Worm (Caenorhabditis elegans) whole organism, L2 larva: ENCODE results near the gene mocs-1.
A peak's percentile ranks its signal among the peaks of the same experiment; 100 is the strongest.

ENCODE experiments used
- C34F6.9 ChIP-seq: fragments of 150-350 bp; optimal IDR thresholded peaks from 2 replicates; lab custom pipeline; 2014; ENCODE audit warnings: missing biosample characterization, missing genetic modification characterization
- F13H6.1 ChIP-seq: sonication (generic microtip); optimal IDR thresholded peaks from 2 replicates; lab custom pipeline; 2016; ENCODE audit warnings: missing genetic modification characterization, missing compliant biosample characterization
- R02D3.7 ChIP-seq: fragments of 150-350 bp; optimal IDR thresholded peaks from 2 replicates; lab custom pipeline; 2014; ENCODE audit warnings: missing biosample characterization, missing genetic modification characterization
- Y55F3AM.14 ChIP-seq: fragments of 200-800 bp; sonication (Bioruptor generic); optimal IDR thresholded peaks from 2 replicates; lab custom pipeline; 2018; ENCODE audit warnings: mild to moderate bottlenecking, missing genetic modification characterization, missing compliant biosample characterization
- alr-1 ChIP-seq: fragments of 150-350 bp; optimal IDR thresholded peaks from 2 replicates; lab custom pipeline; 2014; ENCODE audit warnings: missing biosample characterization, missing genetic modification characterization
- ama-1 ChIP-seq: fragments of 150-350 bp; optimal IDR thresholded peaks from 2 replicates; lab custom pipeline; 2018; ENCODE audit warnings: inconsistent platforms
- blmp-1 ChIP-seq: sonication (generic microtip); optimal IDR thresholded peaks from 2 replicates; lab custom pipeline; 2017; ENCODE audit warnings: missing genetic modification characterization, mild to moderate bottlenecking, missing compliant biosample characterization, antibody characterized with exemption, moderate library complexity; ENCODE audit not compliant: insufficient read depth
- crh-2 ChIP-seq: sonication (generic microtip); optimal IDR thresholded peaks from 2 replicates; lab custom pipeline; 2017; ENCODE audit warnings: missing biosample characterization, missing genetic modification characterization
- egl-27 ChIP-seq: sonication (generic microtip); optimal IDR thresholded peaks from 3 replicates; lab custom pipeline; 2017; ENCODE audit warnings: missing biosample characterization, missing genetic modification reagents, missing genetic modification characterization
- elt-1 ChIP-seq: fragments of 150-350 bp; optimal IDR thresholded peaks from 2 replicates; lab custom pipeline; 2014; ENCODE audit warnings: missing biosample characterization, missing genetic modification characterization
- fos-1 ChIP-seq: fragments of 150-350 bp; optimal IDR thresholded peaks from 2 replicates; lab custom pipeline; 2014; ENCODE audit warnings: missing biosample characterization, missing genetic modification characterization
- lin-11 ChIP-seq: fragments of 150-350 bp; sonication (generic microtip); optimal IDR thresholded peaks from 2 replicates; lab custom pipeline; 2014; ENCODE audit warnings: missing biosample characterization, missing genetic modification characterization, inconsistent platforms, mixed read lengths
- lsy-2 ChIP-seq, 2 experiments: fragments of 150-350 bp in 1 of 2; sonication (generic microtip) in 1 of 2; optimal IDR thresholded peaks; 2 replicates each; lab custom pipeline; 2014 to 2017; ENCODE audit warnings: missing biosample characterization in 2 of 2, missing genetic modification characterization in 2 of 2
- mab-5 ChIP-seq: fragments of 150-350 bp; optimal IDR thresholded peaks from 2 replicates; lab custom pipeline; 2014; ENCODE audit warnings: missing biosample characterization, missing genetic modification characterization
- mdl-1 ChIP-seq, 2 experiments: fragments of 150-350 bp in 1 of 2; sonication (generic microtip) in 1 of 2; optimal IDR thresholded peaks; 2 replicates each; lab custom pipeline; 2017; ENCODE audit warnings: missing biosample characterization in 2 of 2, missing genetic modification characterization in 2 of 2
- nhr-129 ChIP-seq: fragments of 150-350 bp; optimal IDR thresholded peaks from 2 replicates; lab custom pipeline; 2014; ENCODE audit warnings: missing biosample characterization, missing genetic modification characterization
- nhr-6 ChIP-seq: fragments of 150-350 bp; optimal IDR thresholded peaks from 2 replicates; lab custom pipeline; 2014; ENCODE audit warnings: missing biosample characterization, missing genetic modification characterization
- nhr-77 ChIP-seq: fragments of 150-350 bp; optimal IDR thresholded peaks from 2 replicates; lab custom pipeline; 2014; ENCODE audit warnings: missing biosample characterization, missing genetic modification characterization
- sma-9 ChIP-seq, 2 experiments: fragments of 150-350 bp in 1 of 2; sonication (generic microtip) in 1 of 2; optimal IDR thresholded peaks; 2 replicates each; lab custom pipeline; 2014 to 2016; ENCODE audit warnings: missing genetic modification characterization in 2 of 2, mild to moderate bottlenecking in 1 of 2, missing biosample characterization in 1 of 2, missing compliant biosample characterization in 1 of 2, missing genetic modification reagents in 1 of 2, moderate library complexity in 1 of 2
- snpc-4 ChIP-seq: fragments of 150-350 bp; optimal IDR thresholded peaks from 2 replicates; lab custom pipeline; 2014; ENCODE audit warnings: missing biosample characterization, missing genetic modification characterization
- unc-39 ChIP-seq: fragments of 150-350 bp; optimal IDR thresholded peaks from 2 replicates; lab custom pipeline; 2014; ENCODE audit warnings: missing biosample characterization, missing genetic modification characterization
- unc-55 ChIP-seq: fragments of 150-350 bp; sonication (generic microtip); optimal IDR thresholded peaks from 3 replicates; lab custom pipeline; 2014; ENCODE audit warnings: missing biosample characterization, missing genetic modification reagents, missing genetic modification characterization
- unc-62 ChIP-seq: fragments of 150-350 bp; optimal IDR thresholded peaks from 2 replicates; lab custom pipeline; 2014; ENCODE audit warnings: missing biosample characterization, missing genetic modification reagents, missing genetic modification characterization
- zag-1 ChIP-seq: fragments of 150-350 bp; optimal IDR thresholded peaks from 2 replicates; lab custom pipeline; 2014; ENCODE audit warnings: missing biosample characterization, missing genetic modification characterization
- ztf-4 ChIP-seq: fragments of 150-350 bp; optimal IDR thresholded peaks from 2 replicates; lab custom pipeline; 2014; ENCODE audit warnings: missing biosample characterization, missing genetic modification characterization

mocs-1 gene

DNA sequence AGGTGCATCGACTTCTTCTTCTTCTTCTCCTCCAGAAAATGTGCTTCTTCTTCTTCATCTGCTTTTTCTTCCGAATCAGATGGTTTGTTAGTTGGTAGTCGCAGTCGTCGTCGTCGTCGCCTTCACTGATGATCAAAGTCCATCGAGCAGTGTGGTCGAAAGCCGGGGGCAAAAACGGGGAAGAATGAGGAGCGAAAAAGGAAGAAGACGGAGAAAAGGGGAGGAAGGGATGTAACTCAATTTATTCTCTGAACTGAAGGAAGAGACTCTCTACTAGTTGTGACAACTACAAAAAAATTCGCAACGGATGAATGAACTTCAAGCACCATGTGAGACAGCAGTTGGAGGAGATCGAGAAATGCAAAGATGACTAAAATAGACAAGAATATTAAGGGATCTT, 44.9 kb downstream of the mocs-1 start (continued):
- TF ChIP-seq lsy-2 (tag; optimal IDR thresholded peaks at IDR 0.05; lab: Kevin White, UChicago) (peak in 1 of 2 experiments; percentile 3), alr-1 (tag; lab: Kevin White, UChicago) (no peak), unc-62 (no peak), sma-9 (GFP tag; optimal IDR thresholded peaks at IDR 0.05; lab: Kevin White, UChicago) (peak; percentile 57), sma-9 (tag; optimal IDR thresholded peaks at IDR 0.05; lab: Kevin White, UChicago) (no peak), mab-5 (no peak), crh-2 (tag; lab: Kevin White, UChicago) (no peak)

DNA sequence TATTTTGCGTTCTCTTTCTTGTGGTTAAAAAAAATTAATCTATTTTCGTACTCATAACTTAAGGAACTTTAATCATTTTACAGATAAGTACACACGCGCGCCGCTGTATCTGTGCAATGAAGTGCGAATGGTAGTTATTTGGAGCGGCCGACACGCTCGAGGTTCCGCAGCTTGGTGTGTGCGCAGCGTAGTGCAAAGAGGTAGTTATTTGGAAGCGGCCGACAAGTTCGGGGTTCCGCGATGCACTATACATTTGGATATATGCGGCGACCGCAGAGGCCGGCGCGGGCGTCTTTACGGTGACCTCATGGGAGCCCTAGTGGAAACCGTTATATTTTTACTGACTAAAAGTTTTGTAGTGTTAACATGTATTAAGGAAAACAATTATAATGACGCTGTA, 47.9 kb downstream of the mocs-1 start:
- peak; percentile 33 for TF ChIP-seq snpc-4 (tag; lab: Kevin White, UChicago)
- TF ChIP-seq elt-1 (tag; lab: Kevin White, UChicago), result no peak

DNA sequence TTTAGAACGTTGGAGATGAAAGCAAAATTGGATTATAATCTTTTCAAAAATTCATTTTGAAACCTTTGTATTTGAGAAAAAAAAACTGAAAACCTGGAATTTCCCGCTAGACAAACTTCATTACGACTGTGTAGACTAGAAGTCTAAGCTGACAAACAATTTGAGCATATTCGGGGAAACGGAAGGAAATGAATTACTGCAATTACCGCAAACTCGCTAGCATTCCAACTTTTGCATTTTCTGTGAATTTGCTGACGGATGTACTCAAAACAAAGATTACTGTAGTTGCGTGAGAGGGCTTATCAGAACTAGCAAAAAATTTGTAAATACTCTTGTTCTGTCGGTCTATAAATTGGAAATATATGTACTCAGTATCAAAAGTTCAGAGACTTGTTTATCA, 50.7 kb downstream of the mocs-1 start:
- TF ChIP-seq lin-11 (tag; lab: Kevin White, UChicago), result no peak
- TF ChIP-seq lsy-2 (tag; optimal IDR thresholded peaks at IDR 0.05; lab: Kevin White, UChicago), result peak in 1 of 2 experiments; percentile 41
- TF ChIP-seq, all 48 proteins: peak for 1

DNA sequence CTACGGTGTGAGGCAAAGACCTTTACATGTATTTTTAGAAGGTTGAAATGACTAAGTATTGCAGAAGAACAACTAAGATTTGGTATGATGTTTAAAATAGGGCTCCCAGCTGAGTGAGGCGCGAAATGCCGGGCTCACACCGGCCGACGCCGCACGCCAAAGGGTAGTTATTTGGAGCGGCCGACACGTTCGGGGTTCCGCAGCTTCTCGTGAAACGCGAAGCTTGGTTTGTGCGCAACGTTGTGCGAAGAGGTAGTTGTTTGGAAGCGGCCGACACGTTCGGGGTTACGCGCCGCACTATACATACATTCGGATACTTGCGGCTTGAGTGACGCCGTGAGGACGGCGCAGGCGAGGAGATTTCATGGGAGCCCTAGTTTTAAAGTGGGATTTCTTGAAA, 52.3 kb downstream of the mocs-1 start:
- TF ChIP-seq blmp-1 (tag; lab: Kevin White, UChicago), result no peak
- peak; percentile 30 for TF ChIP-seq snpc-4 (tag; lab: Kevin White, UChicago)

DNA sequence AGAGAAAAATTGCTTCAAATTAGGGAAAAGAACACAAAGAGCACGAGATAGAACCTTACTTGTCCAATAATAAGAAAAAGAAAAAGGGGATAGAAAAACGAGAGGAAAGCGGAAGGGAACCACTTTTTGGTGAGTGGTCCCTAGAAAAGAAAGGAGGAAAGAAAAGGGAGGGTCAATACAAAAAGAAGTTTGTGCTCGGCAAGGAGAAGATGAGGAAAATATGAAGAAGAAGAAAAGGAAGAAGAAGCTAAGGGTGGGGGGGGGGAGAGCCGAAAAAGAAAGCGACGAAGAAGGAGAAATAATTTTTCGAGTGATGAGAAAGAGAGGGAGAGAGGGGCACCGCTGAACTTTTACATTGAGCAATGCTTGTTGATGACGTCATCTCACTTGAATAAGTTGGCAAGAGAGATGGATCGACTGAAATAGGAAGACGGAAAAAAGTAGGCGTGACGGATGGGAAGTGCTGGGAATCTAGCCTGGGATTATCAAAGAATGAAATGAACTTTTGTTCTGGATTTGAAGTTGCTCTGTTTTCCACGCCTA, 54.7 kb downstream of the mocs-1 start:
- TF ChIP-seq R02D3.7 (tag; lab: Kevin White, UChicago), result no peak
- no peak for TF ChIP-seq ztf-4 (tag; lab: Kevin White, UChicago)
- TF ChIP-seq ama-1 (lab: Kevin White, UChicago), result no peak
- peak; percentile 26 for TF ChIP-seq nhr-6 (tag; lab: Kevin White, UChicago)
- peak; percentile 66 for TF ChIP-seq egl-27 (tag; lab: Kevin White, UChicago)
- TF ChIP-seq snpc-4 (tag; lab: Kevin White, UChicago), result peak; percentile 44
- peak; percentile 91 for TF ChIP-seq unc-55 (GFP tag; lab: Kevin White, UChicago)
- TF ChIP-seq F13H6.1 (tag; lab: Kevin White, UChicago), result peak; percentile 73
- no peak for TF ChIP-seq nhr-77
- TF ChIP-seq Y55F3AM.14, result peak; percentile 17
- peak; percentile 56 for TF ChIP-seq C34F6.9 (tag; lab: Kevin White, UChicago)
- peak; percentile 7 for TF ChIP-seq fos-1
- TF ChIP-seq mdl-1 (tag; optimal IDR thresholded peaks at IDR 0.05; lab: Kevin White, UChicago), result peak; percentile 25 to 33
- peak; percentile 60 for TF ChIP-seq mab-5
- TF ChIP-seq crh-2 (tag; lab: Kevin White, UChicago), result peak; percentile 60
- TF ChIP-seq zag-1 (tag; lab: Kevin White, UChicago), result peak; percentile 82
- no peak for TF ChIP-seq unc-39 (tag; lab: Kevin White, UChicago)
- TF ChIP-seq sma-9 (GFP tag; optimal IDR thresholded peaks at IDR 0.05; lab: Kevin White, UChicago), result peak; percentile 90
- TF ChIP-seq sma-9 (tag; optimal IDR thresholded peaks at IDR 0.05; lab: Kevin White, UChicago), result no peak
- TF ChIP-seq lsy-2 (tag; optimal IDR thresholded peaks at IDR 0.05; lab: Kevin White, UChicago), result peak in 1 of 2 experiments; percentile 59
- peak; percentile 50 for TF ChIP-seq nhr-129
- TF ChIP-seq, all 48 proteins: peak for 15
